Worm (Caenorhabditis elegans) whole organism, midembryonic: ENCODE data around the gene lips-7.

Experiments used
- flt-1 ChIP-seq: fragments of 200-800 bp; sonication (Bioruptor generic); IDR thresholded peaks from 2 replicates; pipeline ENCODE4 v1.3.6; 2022; ENCODE audit warnings: missing genetic modification characterization, missing compliant biosample characterization
- klf-2 ChIP-seq: fragments of 200-800 bp; sonication (Bioruptor generic); conservative IDR thresholded peaks from 2 replicates; pipeline ENCODE4 v1.3.6; 2022; ENCODE audit warnings: missing genetic modification reagents, missing genetic modification characterization, missing compliant biosample characterization
- ref-1 ChIP-seq: fragments of 200-800 bp; sonication (Bioruptor generic); conservative IDR thresholded peaks from 2 replicates; pipeline ENCODE4 v1.3.6; 2022; ENCODE audit warnings: missing genetic modification reagents, missing genetic modification characterization, missing compliant biosample characterization
- tab-1 ChIP-seq: fragments of 200-800 bp; sonication (Bioruptor generic); IDR thresholded peaks from 2 replicates; pipeline ENCODE4 v1.3.6; 2022; ENCODE audit warnings: missing genetic modification characterization, missing compliant biosample characterization
- ztf-23 ChIP-seq: fragments of 200-800 bp; sonication (Bioruptor generic); IDR thresholded peaks from 2 replicates; pipeline ENCODE4 v1.3.6; 2022; ENCODE audit warnings: missing genetic modification reagents, missing genetic modification characterization, missing compliant biosample characterization
- ztf-29 ChIP-seq: fragments of 200-800 bp; sonication (Bioruptor generic); IDR thresholded peaks from 2 replicates; pipeline ENCODE4 v1.3.6; 2022; ENCODE audit warnings: missing genetic modification reagents, missing genetic modification characterization, missing compliant biosample characterization

- TF ChIP-seq klf-2 (no peak), flt-1 (GFP tag; lab: Robert Waterston, UW) (no peak), tab-1 (no peak), ztf-29 (GFP tag; lab: Robert Waterston, UW) (no peak), ztf-23 (no peak), ref-1 (no peak)
Measured at ce11 chrII:502638-503037, 49.0 kb upstream of the lips-7 start.
